Worm (Caenorhabditis elegans): ENCODE data around the gene adss-1.

The adss-1 gene

ce11 chrV:4823683-4824391 lies 614 bp upstream of the adss-1 start (continued):
- TF ChIP-seq K12H6.12 (tag; optimal IDR thresholded peaks at IDR 0.05) (peak; percentile 46), aptf-3 (GFP tag; IDR thresholded peaks at IDR 0.05) (peak; percentile 46; the same call in 1 of the 2 replicates), snpc-1.1 (tag; optimal IDR thresholded peaks at IDR 0.05; ENCODE audit: insufficient read depth) (no peak), repo-1 (tag; optimal IDR thresholded peaks at IDR 0.05) (peak; percentile 89), C06A6.2 (GFP tag; conservative IDR thresholded peaks at IDR 0.05) (peak; percentile 46), attf-3 (GFP tag; conservative IDR thresholded peaks at IDR 0.05) (no peak), madf-10 (tag; optimal IDR thresholded peaks at IDR 0.05) (peak; percentile 31), zim-3 (tag; optimal IDR thresholded peaks at IDR 0.05) (peak; percentile 84), nhr-27 (tag; optimal IDR thresholded peaks at IDR 0.05) (no peak), mel-28 (tag; optimal IDR thresholded peaks at IDR 0.05; ENCODE audit: borderline replicate concordance) (no peak), ztf-22 (GFP tag; optimal IDR thresholded peaks at IDR 0.05) (no peak), lsy-27 (tag; optimal IDR thresholded peaks at IDR 0.05; ENCODE audit: borderline replicate concordance, insufficient read depth) (no peak), F49E8.2 (tag; optimal IDR thresholded peaks at IDR 0.05; ENCODE audit: insufficient read depth) (peak; percentile 14), egl-18 (GFP tag; IDR thresholded peaks at IDR 0.05) (no peak), him-1 (tag; optimal IDR thresholded peaks at IDR 0.05) (no peak), nhr-80 (tag; optimal IDR thresholded peaks at IDR 0.05) (no peak), F33H1.4 (GFP tag; IDR thresholded peaks at IDR 0.05) (no peak), T07F8.4 (tag; optimal IDR thresholded peaks at IDR 0.05) (peak; percentile 30), dox-1 (GFP tag; IDR thresholded peaks at IDR 0.05) (no peak), somi-1 (GFP tag; optimal IDR thresholded peaks at IDR 0.05) (peak; percentile 57), ztf-26 (tag; optimal IDR thresholded peaks at IDR 0.05) (peak; percentile 92), lin-26 (GFP tag; IDR thresholded peaks at IDR 0.05) (peak; percentile 56), tbp1 (GFP tag; optimal IDR thresholded peaks at IDR 0.05) (peak; percentile 3), mes-4 (tag; optimal IDR thresholded peaks at IDR 0.05) (no peak), ZK185.1 (tag; optimal IDR thresholded peaks at IDR 0.05; ENCODE audit: poor library complexity, severe bottlenecking) (peak; percentile 68), dpl-1 (GFP tag; optimal IDR thresholded peaks at IDR 0.05) (no peak), chd-7 (tag; optimal IDR thresholded peaks at IDR 0.05) (peak; percentile 69), lin-35 (GFP tag; optimal IDR thresholded peaks at IDR 0.05) (peak in 1 of 3 experiments; percentile 3), ama-1 (optimal IDR thresholded peaks at IDR 0.05) (peak; percentile 80), ama-1 (GFP tag; optimal IDR thresholded peaks at IDR 0.05) (peak; percentile 18 to 62), hlh-26 (GFP tag; conservative IDR thresholded peaks at IDR 0.05) (no peak), unc-130 (GFP tag; optimal IDR thresholded peaks at IDR 0.05) (peak; percentile 13), gei-17 (GFP tag; optimal IDR thresholded peaks at IDR 0.05) (peak; percentile 69), madf-8 (GFP tag; conservative IDR thresholded peaks at IDR 0.05) (no peak), tlf-1 (GFP tag; optimal IDR thresholded peaks at IDR 0.05) (peak; percentile 63), nfyb-1 (GFP tag; IDR thresholded peaks at IDR 0.05) (peak; percentile 85), mxl-1 (tag; optimal IDR thresholded peaks at IDR 0.05) (no peak), aptf-2 (GFP tag; conservative IDR thresholded peaks at IDR 0.05) (no peak), hmg-20 (GFP tag; IDR thresholded peaks at IDR 0.05) (no peak), athp-1 (tag; optimal IDR thresholded peaks at IDR 0.05) (peak; percentile 91), C17E4.6 (GFP tag; IDR thresholded peaks at IDR 0.05) (no peak), madf-3 (GFP tag; IDR thresholded peaks at IDR 0.05) (0 out of 2 replicates have a peak, but pooled peaks have one; percentile 1), rpc-1 (optimal IDR thresholded peaks at IDR 0.05) (no peak), rpc-1 (tag; optimal IDR thresholded peaks at IDR 0.05) (no peak)
